Worm (Caenorhabditis elegans): ENCODE measurements around the gene F14D2.15.

Gene F14D2.15

ce11 chrII:3344917-3345316 lies 1.3 kb upstream of the F14D2.15 start, which contains the start of gene bath-28:
bath-28 (minus strand) TSS chrII:3344967.
- TF ChIP-seq nhr-20 (tag; optimal IDR thresholded peaks at IDR 0.05) (no peak), fkh-10 (GFP tag; optimal IDR thresholded peaks at IDR 0.05) (no peak), pag-3 (tag; optimal IDR thresholded peaks at IDR 0.05; ENCODE audit: borderline replicate concordance, insufficient read depth) (no peak), nhr-19 (GFP tag; conservative IDR thresholded peaks at IDR 0.05) (no peak), mdl-1 (tag; optimal IDR thresholded peaks at IDR 0.05) (no peak), hpl-2 (GFP tag; optimal IDR thresholded peaks at IDR 0.05) (no peak), mab-9 (GFP tag; IDR thresholded peaks at IDR 0.05) (no peak), irx-1 (tag; optimal IDR thresholded peaks at IDR 0.05) (no peak), vab-15 (tag; optimal IDR thresholded peaks at IDR 0.05) (no peak), aly-2 (tag; optimal IDR thresholded peaks at IDR 0.05) (no peak), nhr-71 (tag; optimal IDR thresholded peaks at IDR 0.05) (no peak), ceh-82 (tag; optimal IDR thresholded peaks at IDR 0.05) (no peak), nhr-12 (tag; optimal IDR thresholded peaks at IDR 0.05) (no peak)

DNA sequence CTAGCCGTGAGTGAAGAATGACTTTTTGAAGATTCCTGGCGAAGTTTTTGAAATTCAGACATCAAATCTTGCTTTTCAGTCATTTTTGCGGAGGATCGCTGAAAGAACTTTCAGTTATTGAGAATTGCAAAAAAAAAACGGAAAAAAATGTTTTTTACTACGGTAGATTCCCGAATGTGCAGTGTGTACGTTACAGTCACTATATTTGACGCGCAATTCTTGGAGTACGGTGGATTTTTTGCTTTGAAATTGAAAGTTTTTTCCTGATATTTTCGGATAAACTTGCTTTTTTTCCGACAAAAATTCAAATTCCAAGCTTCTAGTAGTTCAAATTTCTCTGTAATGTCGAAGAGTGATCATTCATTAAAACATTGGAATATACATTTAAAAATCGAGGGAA lies 1.6 kb downstream of the F14D2.15 start, which contains the start of gene F14D2.11:
Gene F14D2.11 (minus strand): TSS at position 101 of the 400 bp plus-strand sequence.
- no peak for TF ChIP-seq lin-15B (tag; optimal IDR thresholded peaks at IDR 0.05)
- no peak for TF ChIP-seq nhr-28 (tag; optimal IDR thresholded peaks at IDR 0.05)
- TF ChIP-seq aly-2 (tag; optimal IDR thresholded peaks at IDR 0.05), result no peak
- no peak for TF ChIP-seq blmp-1 (tag; optimal IDR thresholded peaks at IDR 0.05)
- TF ChIP-seq tbx-2 (tag; optimal IDR thresholded peaks at IDR 0.05), result no peak
- no peak for TF ChIP-seq mab-9 (GFP tag; IDR thresholded peaks at IDR 0.05)
- TF ChIP-seq grh-1 (GFP tag; IDR thresholded peaks at IDR 0.05), result no peak
- TF ChIP-seq pqm-1 (tag; optimal IDR thresholded peaks at IDR 0.05), result no peak
- no peak for TF ChIP-seq vab-15 (tag; optimal IDR thresholded peaks at IDR 0.05)

DNA sequence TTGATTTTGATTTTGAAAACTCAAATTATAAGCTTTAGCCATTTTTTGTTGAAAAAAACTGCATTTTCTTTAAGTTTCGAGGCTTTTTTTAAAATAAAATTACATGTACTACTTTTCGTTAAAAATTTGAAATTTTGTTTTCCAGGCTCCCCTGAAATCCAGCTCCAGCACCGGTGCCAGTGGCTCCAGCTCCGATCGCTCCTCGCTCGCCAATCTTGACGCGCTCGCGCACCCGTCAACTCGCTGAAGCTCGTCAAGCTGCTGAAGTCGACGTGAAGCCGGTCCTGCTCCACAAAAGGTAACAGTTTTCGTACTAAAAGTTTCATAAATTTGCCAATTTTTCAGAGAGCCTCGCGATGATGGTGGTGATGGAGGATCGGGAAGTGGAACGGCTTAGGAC lies 2.8 kb downstream of the F14D2.15 start:
- TF ChIP-seq pax-3 (tag; optimal IDR thresholded peaks at IDR 0.05) (no peak), unc-86 (tag; optimal IDR thresholded peaks at IDR 0.05) (no peak), unc-62 (GFP tag; optimal IDR thresholded peaks at IDR 0.05) (no peak), dsc-1 (tag; optimal IDR thresholded peaks at IDR 0.05) (no peak), hlh-17 (GFP tag; optimal IDR thresholded peaks at IDR 0.05; ENCODE audit: borderline replicate concordance) (no peak)

ce11 chrII:3340251-3340650 lies 3.4 kb downstream of the F14D2.15 start, which contains the start of gene F14D2.5:
F14D2.5 (plus strand) TSS chrII:3340551.
- TF ChIP-seq ces-1 (GFP tag; optimal IDR thresholded peaks at IDR 0.05) (no peak), fkh-4 (tag; optimal IDR thresholded peaks at IDR 0.05; ENCODE audit: borderline replicate concordance) (no peak), pax-3 (tag; optimal IDR thresholded peaks at IDR 0.05) (no peak), ama-1 (optimal IDR thresholded peaks at IDR 0.05) (no peak), vab-15 (tag; optimal IDR thresholded peaks at IDR 0.05) (no peak), nhr-12 (tag; optimal IDR thresholded peaks at IDR 0.05) (no peak), fkh-10 (GFP tag; optimal IDR thresholded peaks at IDR 0.05) (no peak), aly-2 (tag; optimal IDR thresholded peaks at IDR 0.05) (no peak), nhr-90 (tag; optimal IDR thresholded peaks at IDR 0.05; ENCODE audit: poor library complexity) (no peak)

- no peak for TF ChIP-seq ceh-88 (GFP tag; IDR thresholded peaks at IDR 0.05)
- TF ChIP-seq nhr-237 (tag; optimal IDR thresholded peaks at IDR 0.05), result no peak
- TF ChIP-seq aha-1 (tag; optimal IDR thresholded peaks at IDR 0.05), result no peak
- no peak for TF ChIP-seq fkh-10 (GFP tag; optimal IDR thresholded peaks at IDR 0.05)
- TF ChIP-seq ztf-11 (tag; optimal IDR thresholded peaks at IDR 0.05), result no peak
- no peak for TF ChIP-seq snpc-4 (tag; optimal IDR thresholded peaks at IDR 0.05)
- no peak for TF ChIP-seq nhr-28 (tag; optimal IDR thresholded peaks at IDR 0.05)
- no peak for TF ChIP-seq jun-1 (tag; optimal IDR thresholded peaks at IDR 0.05)
- TF ChIP-seq nhr-85 (tag), result no peak
- no peak for TF ChIP-seq blmp-1 (tag; optimal IDR thresholded peaks at IDR 0.05)
These were observed 5.1 kb downstream of the F14D2.15 start, which contains the start of gene F14D2.7 for ce11 chrII:3338556-3338955. F14D2.7 (minus strand) TSS chrII:3338656.
